Worm (Caenorhabditis elegans) whole organism, early embryonic: ENCODE data around the gene T04C12.7.

Experiments
- B0310.2 ChIP-seq: sonication (generic microtip); optimal IDR thresholded peaks from 2 replicates; lab custom pipeline; 2016; ENCODE audit warnings: mild to moderate bottlenecking, missing genetic modification characterization, missing compliant biosample characterization
- F13C5.2 ChIP-seq: sonication (generic microtip); optimal IDR thresholded peaks from 2 replicates; lab custom pipeline; 2017; ENCODE audit warnings: mild to moderate bottlenecking, missing genetic modification characterization, inconsistent platforms, missing compliant biosample characterization
- aly-1 ChIP-seq: sonication (generic microtip); optimal IDR thresholded peaks from 2 replicates; lab custom pipeline; 2016; ENCODE audit warnings: missing genetic modification characterization, missing compliant biosample characterization
- ama-1 ChIP-seq: fragments of 150-350 bp; optimal IDR thresholded peaks from 2 replicates; lab custom pipeline; 2014
- ceh-13 ChIP-seq: fragments of 200-800 bp; sonication (Bioruptor generic); optimal IDR thresholded peaks from 2 replicates; lab custom pipeline; 2018; ENCODE audit warnings: mild to moderate bottlenecking, missing genetic modification characterization, missing compliant biosample characterization
- ceh-36 ChIP-seq: sonication (generic microtip); optimal IDR thresholded peaks from 2 replicates; lab custom pipeline; 2016; ENCODE audit warnings: missing genetic modification characterization, inconsistent platforms, missing compliant biosample characterization
- ets-7 ChIP-seq: sonication (generic microtip); optimal IDR thresholded peaks from 2 replicates; lab custom pipeline; 2016; ENCODE audit warnings: missing genotype, missing genetic modification characterization, missing compliant biosample characterization
- flt-1 ChIP-seq: fragments of 200-800 bp; sonication (Bioruptor generic); IDR thresholded peaks from 2 replicates; pipeline ENCODE4 v1.3.6; 2022; ENCODE audit warnings: missing genetic modification characterization, missing compliant biosample characterization
- hmbx-1 ChIP-seq: sonication (generic microtip); optimal IDR thresholded peaks from 2 replicates; lab custom pipeline; 2016; ENCODE audit warnings: mild to moderate bottlenecking, missing genetic modification characterization, missing compliant biosample characterization
- pes-1 ChIP-seq: fragments of 200-800 bp; sonication (Bioruptor generic); IDR thresholded peaks from 2 replicates; pipeline ENCODE4 v1.3.6; 2022; ENCODE audit warnings: missing genetic modification reagents, missing genetic modification characterization, missing compliant biosample characterization
- sea-1 ChIP-seq: fragments of 200-800 bp; sonication (Bioruptor generic); conservative IDR thresholded peaks from 2 replicates; pipeline ENCODE4 v1.3.6; 2022; ENCODE audit warnings: missing genetic modification characterization, missing compliant biosample characterization

DNA sequence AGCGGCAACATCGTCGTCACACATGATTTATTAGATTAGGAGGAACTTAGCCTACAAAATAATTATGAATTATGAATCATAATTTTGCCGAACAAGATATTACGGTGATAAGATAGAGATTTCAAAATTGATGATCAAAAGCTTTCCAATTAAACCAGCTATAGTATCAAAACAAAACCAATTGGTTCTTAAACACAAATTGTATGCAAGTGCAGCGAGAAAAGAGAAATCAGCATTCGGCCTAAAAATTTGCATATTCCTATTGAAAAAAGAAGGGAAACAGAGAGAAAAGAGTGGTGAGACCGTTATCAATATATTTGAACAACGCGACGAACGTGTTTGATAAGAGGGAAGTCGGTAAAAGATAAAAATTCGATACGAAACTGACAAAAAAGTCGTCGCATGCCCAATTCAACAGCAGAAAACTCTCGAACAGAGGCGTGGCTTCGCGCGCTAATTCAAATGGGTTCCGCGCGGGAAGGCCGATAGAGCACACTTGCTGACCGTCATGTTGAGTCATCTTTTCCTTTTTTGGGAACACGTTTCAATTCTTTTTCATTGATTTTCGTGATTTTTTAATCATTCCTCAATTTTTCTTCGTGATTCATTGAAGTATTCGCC is 24.3 kb downstream of the T04C12.7 start, which contains the start of gene act-2:
- TF ChIP-seq ceh-13 (GFP tag; lab: Kevin White, UChicago) (no peak), ets-7 (tag; lab: Kevin White, UChicago) (no peak), sea-1 (no peak), ceh-36 (no peak), hmbx-1 (tag; lab: Kevin White, UChicago) (no peak), ama-1 (lab: Kevin White, UChicago) (no peak), flt-1 (no peak), B0310.2 (peak; percentile 38), pes-1 (GFP tag; lab: Robert Waterston, UW) (no peak), F13C5.2 (tag; lab: Kevin White, UChicago) (no peak), aly-1 (tag; lab: Kevin White, UChicago) (no peak)
